Worm (Caenorhabditis elegans): ENCODE measurements around the gene srz-47.

ce11 chrV:17226119-17226518, 34.0 kb upstream of the srz-47 start, which contains the start of gene srh-112:
- TF ChIP-seq ztf-4 (tag; optimal IDR thresholded peaks at IDR 0.05): no peak
- no peak for TF ChIP-seq nhr-25 (tag; optimal IDR thresholded peaks at IDR 0.05)
- TF ChIP-seq unc-62 (GFP tag; optimal IDR thresholded peaks at IDR 0.05): no peak
- no peak for TF ChIP-seq zag-1 (tag; optimal IDR thresholded peaks at IDR 0.05)
- no peak for TF ChIP-seq mdl-1 (tag; optimal IDR thresholded peaks at IDR 0.05)
- TF ChIP-seq nhr-11 (tag; optimal IDR thresholded peaks at IDR 0.05): no peak
- no peak for TF ChIP-seq ama-1 (optimal IDR thresholded peaks at IDR 0.05)
- TF ChIP-seq snpc-4 (tag; optimal IDR thresholded peaks at IDR 0.05): no peak
- no peak for TF ChIP-seq ZK546.5 (tag; optimal IDR thresholded peaks at IDR 0.05)
- no peak for TF ChIP-seq sea-2 (GFP tag; optimal IDR thresholded peaks at IDR 0.05)
- TF ChIP-seq lin-39 (tag; optimal IDR thresholded peaks at IDR 0.05): no peak
